Fruit fly (Drosophila melanogaster): ENCODE data around the gene Yip1d1.

DNA sequence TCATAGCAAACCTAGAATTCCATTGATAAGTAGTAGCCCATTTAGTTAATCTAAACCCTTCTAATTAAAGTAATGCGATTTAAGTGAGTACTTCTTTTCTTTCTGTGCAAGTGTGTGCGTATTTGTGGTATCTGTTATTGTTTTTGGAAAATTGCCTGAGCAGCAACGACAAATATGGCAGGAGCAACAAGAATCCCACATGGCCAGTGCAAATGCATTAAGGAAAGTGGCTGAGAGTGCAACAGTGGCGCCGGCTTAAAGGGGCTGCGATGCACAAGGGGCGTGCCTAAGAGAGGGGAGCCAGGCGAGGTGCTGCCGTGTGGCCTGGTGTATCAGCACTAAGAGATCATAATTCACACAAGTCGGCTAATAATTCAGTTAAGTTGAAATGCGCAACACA lies 30.9 kb downstream of the Yip1d1 start:
- TF ChIP-seq CrebA (GFP tag; optimal IDR thresholded peaks at IDR 0.05; ENCODE audit: borderline replicate concordance) (no peak), Dfd (GFP tag; optimal IDR thresholded peaks at IDR 0.05) (no peak), Rel (GFP tag; optimal IDR thresholded peaks at IDR 0.05) (no peak), Rel (tag; optimal IDR thresholded peaks at IDR 0.05) (no peak), Hr83 (GFP tag; optimal IDR thresholded peaks at IDR 0.05; ENCODE audit: poor library complexity, severe bottlenecking) (no peak), Hr78 (GFP tag; optimal IDR thresholded peaks at IDR 0.05) (no peak), lola (GFP tag; optimal IDR thresholded peaks at IDR 0.05) (no peak), Sp1 (GFP tag; optimal IDR thresholded peaks at IDR 0.05) (no peak), Myc (optimal IDR thresholded peaks at IDR 0.05) (no peak), fru (GFP tag; optimal IDR thresholded peaks at IDR 0.05) (no peak), Abd-B (GFP tag; optimal IDR thresholded peaks at IDR 0.05) (no peak), GATAd (GFP tag; optimal IDR thresholded peaks at IDR 0.05) (no peak)
